ENCODE assay signal across 2 worm cellular contexts in genomic region chrX:10327323-10328022, ce11.
TF ChIP-seq lines count a peak whose summit lies in the region.

Gene acl-5 (minus strand): TSS chrX:10327456.

TF ChIP-seq in whole organism, L1 larva, 84 proteins besides CTCF, POLR2A, EP300 and RAD21 (continued from another document):
- TF ChIP-seq nhr-85 (tag; lab: Kevin White, UChicago) (peak; percentile 59), skn-1 (tag; optimal IDR thresholded peaks at IDR 0.05; lab: Kevin White, UChicago) (no peak), blmp-1 (tag; optimal IDR thresholded peaks at IDR 0.05; lab: Kevin White, UChicago) (peak; percentile 84), elt-3 (tag; optimal IDR thresholded peaks at IDR 0.05; lab: Kevin White, UChicago) (peak in 2 of 6 experiments; percentile 1 to 76), unc-30 (tag; optimal IDR thresholded peaks at IDR 0.05; lab: Kevin White, UChicago) (no peak), nhr-28 (tag; optimal IDR thresholded peaks at IDR 0.05; lab: Kevin White, UChicago) (no peak), zag-1 (tag; optimal IDR thresholded peaks at IDR 0.05; lab: Kevin White, UChicago) (no peak)

TF ChIP-seq in whole organism, L4 larva, 104 proteins besides CTCF, POLR2A, EP300 and RAD21 (continued from another document):
- no peak for TF ChIP-seq rbr-2 (tag; optimal IDR thresholded peaks at IDR 0.05; lab: Kevin White, UChicago)
- TF ChIP-seq mxl-2 (GFP tag; conservative IDR thresholded peaks at IDR 0.05; lab: Robert Waterston, UW), result no peak
- no peak for TF ChIP-seq nhr-102 (tag; optimal IDR thresholded peaks at IDR 0.05; lab: Kevin White, UChicago)
- TF ChIP-seq tra-1 (GFP tag; IDR thresholded peaks at IDR 0.05; lab: Robert Waterston, UW), result no peak
- TF ChIP-seq nhr-76 (tag; optimal IDR thresholded peaks at IDR 0.05; lab: Kevin White, UChicago), result no peak
- no peak for TF ChIP-seq ceh-82 (tag; optimal IDR thresholded peaks at IDR 0.05; lab: Kevin White, UChicago)
- no peak for TF ChIP-seq lin-39 (tag; optimal IDR thresholded peaks at IDR 0.05; lab: Kevin White, UChicago)
- no peak for TF ChIP-seq zag-1 (tag; optimal IDR thresholded peaks at IDR 0.05; lab: Kevin White, UChicago)
- TF ChIP-seq jun-1 (tag; optimal IDR thresholded peaks at IDR 0.05; lab: Kevin White, UChicago), result no peak
- TF ChIP-seq nhr-77 (tag; optimal IDR thresholded peaks at IDR 0.05; lab: Kevin White, UChicago), result no peak
- TF ChIP-seq pqm-1 (tag; optimal IDR thresholded peaks at IDR 0.05; lab: Kevin White, UChicago), result peak; percentile 21
- TF ChIP-seq F26F4.8 (GFP tag; conservative IDR thresholded peaks at IDR 0.05; lab: Robert Waterston, UW), result no peak
- no peak for TF ChIP-seq F10B5.3 (tag; optimal IDR thresholded peaks at IDR 0.05; lab: Kevin White, UChicago)
- no peak for TF ChIP-seq zfp-3 (GFP tag; conservative IDR thresholded peaks at IDR 0.05; lab: Robert Waterston, UW)
- no peak for TF ChIP-seq Y5F2A.4 (GFP tag; optimal IDR thresholded peaks at IDR 0.05; lab: Kevin White, UChicago)
- no peak for TF ChIP-seq unc-130 (GFP tag; optimal IDR thresholded peaks at IDR 0.05; lab: Kevin White, UChicago)
- no peak for TF ChIP-seq dmd-8 (GFP tag; IDR thresholded peaks at IDR 0.05; lab: Robert Waterston, UW)
- TF ChIP-seq lim-7 (GFP tag; IDR thresholded peaks at IDR 0.05; lab: Robert Waterston, UW), result no peak
- TF ChIP-seq tag-97 (GFP tag; IDR thresholded peaks at IDR 0.05; lab: Robert Waterston, UW), result no peak
- no peak for TF ChIP-seq nhr-48 (tag; optimal IDR thresholded peaks at IDR 0.05; lab: Kevin White, UChicago)
- peak; percentile 83 for TF ChIP-seq aha-1 (tag; lab: Kevin White, UChicago)
- TF ChIP-seq daf-8 (GFP tag; IDR thresholded peaks at IDR 0.05; lab: Robert Waterston, UW), result no peak
- no peak for TF ChIP-seq nhr-11 (tag; optimal IDR thresholded peaks at IDR 0.05; lab: Kevin White, UChicago)
- TF ChIP-seq ceh-62 (tag; optimal IDR thresholded peaks at IDR 0.05; lab: Kevin White, UChicago), result no peak
- no peak for TF ChIP-seq duxl-1 (tag; optimal IDR thresholded peaks at IDR 0.05; lab: Kevin White, UChicago; ENCODE audit: poor library complexity)
- no peak for TF ChIP-seq unc-39 (tag; optimal IDR thresholded peaks at IDR 0.05; lab: Kevin White, UChicago)
- TF ChIP-seq zip-2 (tag; optimal IDR thresholded peaks at IDR 0.05; lab: Kevin White, UChicago), result no peak
- TF ChIP-seq set-16 (GFP tag; IDR thresholded peaks at IDR 0.05; lab: Robert Waterston, UW), result no peak
- no peak for TF ChIP-seq nhr-42 (GFP tag; IDR thresholded peaks at IDR 0.05; lab: Robert Waterston, UW)
- TF ChIP-seq nhr-111 (GFP tag; optimal IDR thresholded peaks at IDR 0.05; lab: Kevin White, UChicago), result no peak
